Worm (Caenorhabditis elegans): ENCODE results near the gene pgp-12.

- TF ChIP-seq vab-7 (GFP tag; IDR thresholded peaks at IDR 0.05) (0 out of 2 replicates have a peak, but pooled peaks have one; percentile 25), ceh-28 (tag; optimal IDR thresholded peaks at IDR 0.05) (no peak), jun-1 (tag; optimal IDR thresholded peaks at IDR 0.05) (no peak), fkh-10 (GFP tag; optimal IDR thresholded peaks at IDR 0.05) (no peak), dmd-9 (GFP tag; IDR thresholded peaks at IDR 0.05) (no peak), nhr-6 (tag; optimal IDR thresholded peaks at IDR 0.05) (no peak), lin-15B (tag; optimal IDR thresholded peaks at IDR 0.05) (no peak), dpl-1 (GFP tag; optimal IDR thresholded peaks at IDR 0.05) (no peak), lin-13 (GFP tag; optimal IDR thresholded peaks at IDR 0.05) (no peak), mdl-1 (tag; optimal IDR thresholded peaks at IDR 0.05) (no peak), dve-1 (tag; optimal IDR thresholded peaks at IDR 0.05; ENCODE audit: insufficient read depth) (peak; percentile 75), fos-1 (tag; optimal IDR thresholded peaks at IDR 0.05) (no peak), egl-27 (tag; optimal IDR thresholded peaks at IDR 0.05) (no peak), mes-2 (tag; optimal IDR thresholded peaks at IDR 0.05; ENCODE audit: poor library complexity, severe bottlenecking) (no peak)
These were observed 41.3 kb upstream of the pgp-12 start for ce11 chrX:12690346-12690745.
